Fruit fly (Drosophila melanogaster) Kc167 (cell line): ENCODE data around the gene SPE.

Experiments used
- Myc ChIP-seq: fragments of >200 bp; optimal IDR thresholded peaks from 2 replicates; lab custom pipeline; 2017; ENCODE audit warnings: missing external identifiers
- h ChIP-seq: fragments of >200 bp; optimal IDR thresholded peaks from 3 replicates; lab custom pipeline; 2018; ENCODE audit warnings: missing external identifiers
- insv ChIP-seq: fragments of >200 bp; optimal IDR thresholded peaks from 3 replicates; lab custom pipeline; 2018; ENCODE audit warnings: missing external identifiers
- psq ChIP-seq: fragments of >200 bp; optimal IDR thresholded peaks from 2 replicates; lab custom pipeline; 2017; ENCODE audit warnings: missing external identifiers
- ttk ChIP-seq: sonication (Bioruptor generic); optimal IDR thresholded peaks from 2 replicates; lab custom pipeline; 2017; ENCODE audit warnings: missing external identifiers

DNA sequence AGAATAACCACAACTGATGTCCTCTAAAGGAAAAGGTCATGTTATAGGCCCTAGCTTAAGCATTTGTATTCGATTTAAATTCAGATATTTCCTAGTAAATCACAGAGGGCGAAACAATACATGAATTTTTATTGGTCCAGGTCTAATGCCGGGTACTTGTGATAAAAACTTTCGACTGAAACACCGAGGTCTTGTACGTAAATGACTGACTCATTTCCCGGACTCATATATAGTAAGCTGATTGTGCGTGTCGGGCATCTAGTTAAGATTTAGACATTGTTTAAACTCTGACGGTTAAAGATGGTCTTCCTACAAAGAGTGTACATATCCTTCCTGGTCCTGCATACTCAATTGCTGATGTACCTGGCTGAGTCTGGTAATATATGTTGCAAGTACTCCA is 3.9 kb upstream of the SPE start, which contains the start of gene CG16710:
- TF ChIP-seq ttk (lab: Kevin White, UChicago) (no peak), psq (lab: Kevin White, UChicago) (no peak), insv (lab: Kevin White, UChicago) (no peak), Myc (lab: Kevin White, UChicago) (no peak), h (no peak)
